Worm (Caenorhabditis elegans) whole organism, young adult: Measurements from ENCODE around the gene Y76B12C.4.

ENCODE experiments used
- B0261.1 ChIP-seq: sonication (generic microtip); optimal IDR thresholded peaks from 2 replicates; lab custom pipeline; 2016; ENCODE audit warnings: mild to moderate bottlenecking, missing genetic modification characterization, moderate library complexity, missing compliant biosample characterization
- K12H6.12 ChIP-seq: fragments of 200-800 bp; sonication (Bioruptor generic); optimal IDR thresholded peaks from 2 replicates; lab custom pipeline; 2018; ENCODE audit warnings: mild to moderate bottlenecking, missing genetic modification characterization, missing compliant biosample characterization
- Y53G8AR.9 ChIP-seq: fragments of 200-800 bp; sonication (Bioruptor generic); conservative IDR thresholded peaks from 2 replicates; pipeline ENCODE4 v1.3.6; 2022; ENCODE audit warnings: missing genetic modification reagents, missing genetic modification characterization, missing compliant biosample characterization
- ama-1 ChIP-seq, 3 experiments: fragments of 150-350 bp in 1 of 3; sonication (generic microtip) in 2 of 3; optimal IDR thresholded peaks; 2 replicates each; lab custom pipeline; 2014 to 2018; ENCODE audit warnings: missing biosample characterization in 2 of 3, missing genetic modification characterization in 2 of 3, missing genetic modification reagents in 2 of 3
- ccch-3 ChIP-seq: fragments of 200-800 bp; sonication (Bioruptor generic); optimal IDR thresholded peaks from 2 replicates; lab custom pipeline; 2018; ENCODE audit warnings: mild to moderate bottlenecking, missing genetic modification characterization, missing compliant biosample characterization
- dox-1 ChIP-seq: fragments of 200-800 bp; sonication (Bioruptor generic); IDR thresholded peaks from 2 replicates; pipeline ENCODE4 v1.3.6; 2022; ENCODE audit warnings: missing genetic modification reagents, missing genetic modification characterization, missing compliant biosample characterization
- egl-18 ChIP-seq: fragments of 200-800 bp; sonication (Bioruptor generic); IDR thresholded peaks from 2 replicates; pipeline ENCODE4 v1.3.6; 2022; ENCODE audit warnings: missing genetic modification reagents, missing genetic modification characterization, missing compliant biosample characterization
- lin-35 ChIP-seq, 3 experiments: fragments of 150-350 bp in 2 of 3; sonication (generic microtip) in 1 of 3; optimal IDR thresholded peaks; 2 replicates each; lab custom pipeline; 2014 to 2018; ENCODE audit warnings: missing biosample characterization in 3 of 3, missing genetic modification characterization in 3 of 3, missing genetic modification reagents in 3 of 3
- lsy-27 ChIP-seq: sonication (generic microtip); optimal IDR thresholded peaks from 2 replicates; lab custom pipeline; 2017; ENCODE audit warnings: missing genetic modification characterization, mild to moderate bottlenecking, missing compliant biosample characterization, antibody characterized with exemption, missing genotype, borderline replicate concordance; ENCODE audit not compliant: insufficient read depth
- nfya-2 ChIP-seq: fragments of 200-800 bp; sonication (Bioruptor generic); IDR thresholded peaks from 2 replicates; pipeline ENCODE4 v1.3.6; 2022; ENCODE audit warnings: missing genetic modification reagents, missing genetic modification characterization, missing compliant biosample characterization
- xnd-1 ChIP-seq: sonication (generic microtip); optimal IDR thresholded peaks from 2 replicates; lab custom pipeline; 2016; ENCODE audit warnings: missing genotype, missing genetic modification reagents, missing genetic modification characterization, missing compliant biosample characterization
- zfh-2 ChIP-seq: fragments of 200-800 bp; sonication (Bioruptor generic); conservative IDR thresholded peaks from 2 replicates; pipeline ENCODE4 v1.3.6; 2022; ENCODE audit warnings: missing genetic modification reagents, missing genetic modification characterization, missing compliant biosample characterization
- ztf-28 ChIP-seq: fragments of 200-800 bp; sonication (Bioruptor generic); IDR thresholded peaks from 2 replicates; pipeline ENCODE4 v1.3.6; 2022; ENCODE audit warnings: missing genetic modification reagents, missing genetic modification characterization, missing compliant biosample characterization

ce11 chrIV:1975594-1975993 lies 3.4 kb upstream of the Y76B12C.4 start:
- TF ChIP-seq ama-1 (optimal IDR thresholded peaks at IDR 0.05; lab: Kevin White, UChicago) (no peak), ama-1 (GFP tag; optimal IDR thresholded peaks at IDR 0.05; lab: Kevin White, UChicago) (no peak), ccch-3 (GFP tag; lab: Kevin White, UChicago) (no peak), xnd-1 (tag; lab: Kevin White, UChicago) (no peak), nfya-2 (GFP tag; lab: Robert Waterston, UW) (no peak), lsy-27 (no peak), egl-18 (no peak), zfh-2 (GFP tag; lab: Robert Waterston, UW) (no peak), Y53G8AR.9 (no peak), ztf-28 (GFP tag; lab: Robert Waterston, UW) (no peak), lin-35 (GFP tag; optimal IDR thresholded peaks at IDR 0.05; lab: Kevin White, UChicago) (no peak), K12H6.12 (tag; lab: Kevin White, UChicago) (no peak), B0261.1 (no peak), dox-1 (GFP tag; lab: Robert Waterston, UW) (no peak)
